Fruit fly (Drosophila melanogaster): ENCODE data around the gene tko.

tko gene

DNA sequence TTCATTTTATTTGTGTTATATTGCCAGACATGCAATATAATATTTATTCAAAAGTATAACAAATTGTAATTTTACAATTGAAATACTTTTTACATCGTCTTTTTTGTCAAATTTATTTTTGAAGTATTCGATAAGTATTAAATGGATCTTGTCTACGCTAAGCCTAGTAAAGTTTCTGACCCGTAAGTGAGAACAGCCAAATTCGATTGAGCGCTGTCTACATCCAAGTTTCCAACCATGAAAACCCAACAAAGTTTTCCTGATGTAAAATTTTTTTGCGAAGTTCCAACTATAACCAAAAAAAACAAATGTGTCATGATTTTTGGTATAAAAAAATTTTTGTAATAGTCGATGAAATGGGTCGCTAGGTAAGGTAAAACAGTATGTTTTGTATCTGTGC, 24.3 kb downstream of the tko start:
- no peak for TF ChIP-seq EcR (GFP tag; optimal IDR thresholded peaks at IDR 0.05)
- TF ChIP-seq Pif1A (GFP tag; optimal IDR thresholded peaks at IDR 0.05), result no peak
- TF ChIP-seq CG17806 (tag; optimal IDR thresholded peaks at IDR 0.05), result no peak
- no peak for TF ChIP-seq Ets98B (GFP tag; IDR thresholded peaks at IDR 0.05)
- TF ChIP-seq D1 (tag; optimal IDR thresholded peaks at IDR 0.05), result peak; percentile 61
- no peak for TF ChIP-seq CG14655 (GFP tag; optimal IDR thresholded peaks at IDR 0.05)
- no peak for TF ChIP-seq CG12605 (GFP tag; IDR thresholded peaks at IDR 0.05)

dm6 chrX:2410805-2411204, 33.0 kb downstream of the tko start, which contains the start of gene CG12496:
CG12496 (minus strand) TSS chrX:2410901.
- no peak for TF ChIP-seq rn (GFP tag; IDR thresholded peaks at IDR 0.05)
- no peak for TF ChIP-seq Pif1B (GFP tag; optimal IDR thresholded peaks at IDR 0.05)
- TF ChIP-seq Pif1A (GFP tag; optimal IDR thresholded peaks at IDR 0.05), result no peak
- TF ChIP-seq fd96Ca (GFP tag; IDR thresholded peaks at IDR 0.05), result no peak
- no peak for TF ChIP-seq CG13204 (GFP tag; optimal IDR thresholded peaks at IDR 0.05)
- TF ChIP-seq CG4496 (GFP tag; IDR thresholded peaks at IDR 0.05), result no peak
- no peak for TF ChIP-seq CG17806 (tag; optimal IDR thresholded peaks at IDR 0.05)
- no peak for TF ChIP-seq CG9948 (tag; optimal IDR thresholded peaks at IDR 0.05)
- TF ChIP-seq CG10348 (GFP tag; IDR thresholded peaks at IDR 0.05), result no peak
- TF ChIP-seq D1 (tag; optimal IDR thresholded peaks at IDR 0.05), result no peak
- TF ChIP-seq CG8301 (tag; optimal IDR thresholded peaks at IDR 0.05), result no peak
- no peak for TF ChIP-seq CG14655 (GFP tag; optimal IDR thresholded peaks at IDR 0.05)
- TF ChIP-seq CG12605 (GFP tag; IDR thresholded peaks at IDR 0.05), result no peak
- no peak for TF ChIP-seq gl (tag; optimal IDR thresholded peaks at IDR 0.05)
- no peak for TF ChIP-seq CG34367 (tag; optimal IDR thresholded peaks at IDR 0.05)
- TF ChIP-seq CG15710 (tag; optimal IDR thresholded peaks at IDR 0.05), result no peak
- TF ChIP-seq CG32121 (GFP tag; IDR thresholded peaks at IDR 0.05), result no peak
- no peak for TF ChIP-seq EcR (GFP tag; optimal IDR thresholded peaks at IDR 0.05)
- no peak for TF ChIP-seq Ets98B (GFP tag; IDR thresholded peaks at IDR 0.05)
- no peak for TF ChIP-seq Snoo (tag; optimal IDR thresholded peaks at IDR 0.05)

DNA sequence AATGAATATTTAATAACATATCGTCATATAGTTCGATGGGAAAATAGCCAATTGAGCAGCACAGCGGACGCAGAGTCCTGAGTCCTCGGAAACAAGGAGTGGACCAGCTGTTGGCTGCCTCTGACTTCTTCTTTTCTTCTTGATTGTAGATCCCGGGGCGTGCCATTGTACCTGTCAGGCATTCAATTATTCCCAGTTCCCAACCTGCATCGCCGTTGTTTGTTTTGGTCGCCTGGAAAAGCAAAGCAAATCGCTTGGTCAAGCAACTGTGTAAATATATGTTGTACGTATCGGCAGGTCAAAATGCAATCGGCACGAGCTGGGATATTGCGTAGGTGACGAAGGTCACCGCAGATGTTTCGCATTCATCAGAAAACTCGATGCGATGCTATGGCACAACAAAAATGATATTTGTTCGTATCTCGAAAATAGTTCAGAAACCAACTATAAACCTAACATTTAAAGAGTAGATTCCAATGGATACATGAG, 35.1 kb downstream of the tko start:
- TF ChIP-seq CG32121 (GFP tag; IDR thresholded peaks at IDR 0.05) (no peak), D1 (tag; optimal IDR thresholded peaks at IDR 0.05) (no peak), CG4496 (GFP tag; IDR thresholded peaks at IDR 0.05) (no peak), CG8301 (tag; optimal IDR thresholded peaks at IDR 0.05) (no peak), CG17806 (tag; optimal IDR thresholded peaks at IDR 0.05) (no peak)

- no peak for TF ChIP-seq CG10348 (GFP tag; IDR thresholded peaks at IDR 0.05)
- no peak for TF ChIP-seq CG13204 (GFP tag; optimal IDR thresholded peaks at IDR 0.05)
- TF ChIP-seq Pif1B (GFP tag; optimal IDR thresholded peaks at IDR 0.05), result no peak
- no peak for TF ChIP-seq CG34367 (tag; optimal IDR thresholded peaks at IDR 0.05)
- TF ChIP-seq gl (tag; optimal IDR thresholded peaks at IDR 0.05), result no peak
- TF ChIP-seq CG8301 (tag; optimal IDR thresholded peaks at IDR 0.05), result no peak
- no peak for TF ChIP-seq Ets98B (GFP tag; IDR thresholded peaks at IDR 0.05)
- no peak for TF ChIP-seq EcR (GFP tag; optimal IDR thresholded peaks at IDR 0.05)
- no peak for TF ChIP-seq fd96Ca (GFP tag; IDR thresholded peaks at IDR 0.05)
- no peak for TF ChIP-seq Pif1A (GFP tag; optimal IDR thresholded peaks at IDR 0.05)
- TF ChIP-seq CG32121 (GFP tag; IDR thresholded peaks at IDR 0.05), result no peak
- no peak for TF ChIP-seq CG15710 (tag; optimal IDR thresholded peaks at IDR 0.05)
- no peak for TF ChIP-seq CG8159 (tag; optimal IDR thresholded peaks at IDR 0.05)
Measured at dm6 chrX:2399438-2399837, 44.3 kb downstream of the tko start.

DNA sequence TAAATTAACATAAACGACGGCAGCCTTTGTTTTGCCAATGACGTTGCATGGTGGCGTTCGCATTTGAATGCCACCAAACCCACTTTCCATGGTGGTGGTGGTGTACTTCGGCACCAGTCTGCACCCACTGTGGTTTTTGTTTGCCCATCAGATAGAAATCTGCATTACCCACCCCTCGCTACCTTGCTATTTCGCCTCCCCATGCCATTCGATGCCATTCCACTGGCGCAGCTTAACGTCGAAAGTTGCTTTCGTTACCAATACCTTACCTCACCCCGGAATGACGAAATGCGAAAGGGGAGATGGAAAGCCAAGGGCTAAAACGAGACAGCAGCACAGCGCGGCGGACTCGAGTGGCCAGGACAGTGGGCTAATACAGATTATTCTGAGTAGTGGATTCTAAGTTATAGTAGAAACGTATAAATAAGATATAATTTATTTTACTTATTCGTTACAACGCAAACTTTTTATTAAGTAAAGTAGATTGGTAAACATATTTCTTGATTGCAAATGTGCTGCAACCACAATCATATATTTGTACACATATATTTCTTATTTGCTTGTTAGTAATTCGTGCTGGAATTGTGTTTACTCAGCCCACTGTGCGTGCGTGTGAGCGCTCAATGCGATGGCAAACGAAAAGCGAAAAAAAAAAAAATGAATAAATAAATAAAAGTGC, 47.4 kb downstream of the tko start:
- TF ChIP-seq CG13204 (GFP tag; optimal IDR thresholded peaks at IDR 0.05) (peak; percentile 28), CG9948 (tag; optimal IDR thresholded peaks at IDR 0.05) (peak; percentile 40), CG10348 (GFP tag; IDR thresholded peaks at IDR 0.05) (no peak), Pif1A (GFP tag; optimal IDR thresholded peaks at IDR 0.05) (peak; percentile 31), CG12605 (GFP tag; IDR thresholded peaks at IDR 0.05) (no peak), CG32121 (GFP tag; IDR thresholded peaks at IDR 0.05) (no peak), CG17806 (tag; optimal IDR thresholded peaks at IDR 0.05) (peak; percentile 33), CG14655 (GFP tag; optimal IDR thresholded peaks at IDR 0.05) (peak; percentile 52), fd96Ca (GFP tag; IDR thresholded peaks at IDR 0.05) (no peak), CG8301 (tag; optimal IDR thresholded peaks at IDR 0.05) (peak; percentile 25), CG8159 (tag; optimal IDR thresholded peaks at IDR 0.05) (peak; percentile 52), CG34367 (tag; optimal IDR thresholded peaks at IDR 0.05) (peak; percentile 33), rn (GFP tag; IDR thresholded peaks at IDR 0.05) (no peak), CG4496 (GFP tag; IDR thresholded peaks at IDR 0.05) (no peak), Pif1B (GFP tag; optimal IDR thresholded peaks at IDR 0.05) (peak; percentile 39), D1 (tag; optimal IDR thresholded peaks at IDR 0.05) (no peak), CG15710 (tag; optimal IDR thresholded peaks at IDR 0.05) (peak; percentile 48), gl (tag; optimal IDR thresholded peaks at IDR 0.05) (no peak), EcR (GFP tag; optimal IDR thresholded peaks at IDR 0.05) (no peak), Snoo (tag; optimal IDR thresholded peaks at IDR 0.05) (no peak), Ets98B (GFP tag; IDR thresholded peaks at IDR 0.05) (no peak)

dm6 chrX:2394516-2394915, 49.3 kb downstream of the tko start:
- TF ChIP-seq CG4496 (GFP tag; IDR thresholded peaks at IDR 0.05) (no peak), fd96Ca (GFP tag; IDR thresholded peaks at IDR 0.05) (no peak), Pif1B (GFP tag; optimal IDR thresholded peaks at IDR 0.05) (no peak)
